Fruit fly (Drosophila melanogaster): Measurements from ENCODE around the gene MnM.

MnM gene

DNA sequence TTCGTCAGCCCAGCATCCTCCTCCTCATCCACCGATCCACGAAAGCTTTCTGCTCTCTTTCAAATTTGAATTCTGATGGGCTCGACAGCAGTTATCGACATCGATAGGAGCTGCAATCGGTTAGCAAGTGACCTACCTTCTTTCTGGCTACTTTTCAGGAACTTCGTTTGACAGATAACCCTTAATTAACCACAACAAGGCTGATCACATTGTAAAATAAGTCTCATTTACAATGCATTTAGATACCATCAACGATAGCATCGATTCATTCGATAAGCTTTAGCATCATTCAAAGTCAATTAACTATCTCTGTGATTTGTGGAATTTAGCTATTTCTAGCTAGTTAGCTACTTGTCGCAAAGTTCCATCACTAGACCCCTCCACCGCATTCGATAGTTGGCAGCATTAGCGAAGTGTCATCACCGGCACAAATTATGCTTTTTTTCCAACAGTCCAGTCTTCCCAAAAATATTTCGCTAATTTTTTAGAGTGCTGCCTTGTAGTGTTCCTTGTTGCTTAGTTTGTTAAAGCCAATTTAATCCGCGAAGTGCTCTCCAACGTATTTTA lies at the start of gene MnM, which contains the start of gene Girdin:
TSS of gene MnM (minus strand) at position 51 of the 567 bp plus-strand sequence.
TSS of gene Girdin (plus strand) at position 401 of the 567 bp plus-strand sequence.
- TF ChIP-seq fd96Ca (GFP tag; IDR thresholded peaks at IDR 0.05) = 0 out of 3 replicates have a peak, but pooled peaks have one; percentile 53
- TF ChIP-seq CG17806 (tag; optimal IDR thresholded peaks at IDR 0.05) = no peak
- peak; percentile 7 for TF ChIP-seq EcR (GFP tag; optimal IDR thresholded peaks at IDR 0.05)
- TF ChIP-seq CG10348 (GFP tag; IDR thresholded peaks at IDR 0.05) = peak; percentile 16; the same call in 1 of the 2 replicates
- TF ChIP-seq CG32121 (GFP tag; IDR thresholded peaks at IDR 0.05) = peak; percentile 35; the same call in 1 of the 2 replicates
- no peak for TF ChIP-seq Snoo (tag; optimal IDR thresholded peaks at IDR 0.05)

- TF ChIP-seq D1 (tag; optimal IDR thresholded peaks at IDR 0.05) (no peak), CG15710 (tag; optimal IDR thresholded peaks at IDR 0.05) (no peak), CG12605 (GFP tag; IDR thresholded peaks at IDR 0.05) (no peak), CG32121 (GFP tag; IDR thresholded peaks at IDR 0.05) (0 out of 2 replicates have a peak, but pooled peaks have one; percentile 0), Ets98B (GFP tag; IDR thresholded peaks at IDR 0.05) (peak; percentile 4; the same call in 1 of the 2 replicates), CG17806 (tag; optimal IDR thresholded peaks at IDR 0.05) (no peak), gl (tag; optimal IDR thresholded peaks at IDR 0.05) (no peak), CG9948 (tag; optimal IDR thresholded peaks at IDR 0.05) (no peak), rn (GFP tag; IDR thresholded peaks at IDR 0.05) (no peak), Snoo (tag; optimal IDR thresholded peaks at IDR 0.05) (no peak), Pif1A (GFP tag; optimal IDR thresholded peaks at IDR 0.05) (no peak)
Observed at dm6 chr3L:3226458-3226783, 48.0 kb upstream of the MnM start.

dm6 chr3L:3225769-3226457 lies 47.5 kb upstream of the MnM start:
- peak; percentile 42 for TF ChIP-seq CG15710 (tag; optimal IDR thresholded peaks at IDR 0.05)
- TF ChIP-seq rn (GFP tag; IDR thresholded peaks at IDR 0.05) = 0 out of 2 replicates have a peak, but pooled peaks have one; percentile 8
- no peak for TF ChIP-seq Pif1B (GFP tag; optimal IDR thresholded peaks at IDR 0.05)
- TF ChIP-seq CG8159 (tag; optimal IDR thresholded peaks at IDR 0.05) = no peak
- TF ChIP-seq CG17806 (tag; optimal IDR thresholded peaks at IDR 0.05) = peak; percentile 22
- TF ChIP-seq D1 (tag; optimal IDR thresholded peaks at IDR 0.05) = no peak
- TF ChIP-seq Pif1A (GFP tag; optimal IDR thresholded peaks at IDR 0.05) = no peak
- TF ChIP-seq EcR (GFP tag; optimal IDR thresholded peaks at IDR 0.05) = peak; percentile 53
- TF ChIP-seq CG34367 (tag; optimal IDR thresholded peaks at IDR 0.05) = peak; percentile 19
- peak; percentile 58 for TF ChIP-seq CG4496 (GFP tag; IDR thresholded peaks at IDR 0.05)
- no peak for TF ChIP-seq CG9948 (tag; optimal IDR thresholded peaks at IDR 0.05)
- TF ChIP-seq Snoo (tag; optimal IDR thresholded peaks at IDR 0.05) = no peak
- TF ChIP-seq CG12605 (GFP tag; IDR thresholded peaks at IDR 0.05) = peak; percentile 59
- TF ChIP-seq CG8301 (tag; optimal IDR thresholded peaks at IDR 0.05) = peak; percentile 16
- TF ChIP-seq gl (tag; optimal IDR thresholded peaks at IDR 0.05) = peak; percentile 62
- TF ChIP-seq CG32121 (GFP tag; IDR thresholded peaks at IDR 0.05) = peak; percentile 50; the same call in 1 of the 2 replicates
- peak; percentile 63 for TF ChIP-seq CG13204 (GFP tag; optimal IDR thresholded peaks at IDR 0.05)
- peak; percentile 52 for TF ChIP-seq CG14655 (GFP tag; optimal IDR thresholded peaks at IDR 0.05)
- peak; percentile 65 for TF ChIP-seq Ets98B (GFP tag; IDR thresholded peaks at IDR 0.05)
- peak; percentile 76; the same call in 2 of the 3 replicates for TF ChIP-seq fd96Ca (GFP tag; IDR thresholded peaks at IDR 0.05)
- no peak for TF ChIP-seq CG10348 (GFP tag; IDR thresholded peaks at IDR 0.05)

DNA sequence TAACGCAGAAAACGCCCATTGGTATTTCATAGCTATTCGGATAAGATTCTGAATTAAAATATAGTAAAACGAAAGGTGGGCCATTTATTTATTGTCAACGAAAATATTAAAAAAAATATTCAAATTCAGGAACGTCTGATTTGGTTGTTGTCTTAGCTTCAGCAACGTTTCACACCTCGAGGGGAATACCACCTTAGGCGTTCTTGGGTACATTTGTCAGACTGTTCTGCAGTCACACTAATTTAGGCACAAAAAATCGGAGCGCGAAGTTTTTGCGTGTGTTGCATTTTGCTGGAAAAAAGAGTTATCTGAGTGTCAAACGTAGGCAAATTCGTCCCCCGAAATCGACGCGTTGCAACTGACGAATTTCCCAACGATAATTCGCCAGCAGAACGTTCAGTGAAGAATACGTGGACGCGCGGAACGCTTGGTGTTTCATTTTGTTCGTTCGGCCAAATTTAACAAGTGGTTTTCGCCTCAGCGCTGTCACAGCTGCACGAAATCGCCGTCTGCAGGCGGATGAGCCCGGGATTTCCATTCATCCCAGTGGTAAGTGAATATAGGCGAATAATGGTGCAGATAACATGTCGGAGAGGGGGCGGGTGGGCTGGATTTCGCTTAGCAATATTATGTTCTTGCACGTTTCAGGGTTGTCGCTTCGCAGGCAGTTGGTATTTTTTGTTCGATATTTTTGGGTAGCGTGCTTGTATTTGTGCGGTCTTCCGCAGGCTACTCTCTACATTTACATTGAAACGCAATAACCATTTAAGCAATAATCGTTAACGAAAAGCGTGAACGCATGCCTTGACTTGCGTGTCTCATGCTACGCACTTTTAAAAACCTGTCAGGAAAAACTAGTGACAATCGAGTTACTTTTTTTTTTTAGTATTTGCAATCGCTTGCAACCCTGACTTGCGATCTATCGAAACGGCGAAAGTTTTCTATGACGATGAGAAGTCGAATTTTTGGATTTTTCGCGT lies 46.6 kb upstream of the MnM start, which contains the start of gene Larp4B:
TSS of gene Larp4B (plus strand) at position 99 of the 980 bp plus-strand sequence.
- TF ChIP-seq CG8301 (tag; optimal IDR thresholded peaks at IDR 0.05) (no peak), CG10348 (GFP tag; IDR thresholded peaks at IDR 0.05) (no peak), fd96Ca (GFP tag; IDR thresholded peaks at IDR 0.05) (no peak; the same call in 2 of the 3 replicates), CG32121 (GFP tag; IDR thresholded peaks at IDR 0.05) (no peak), D1 (tag; optimal IDR thresholded peaks at IDR 0.05) (no peak), CG9948 (tag; optimal IDR thresholded peaks at IDR 0.05) (no peak), CG17806 (tag; optimal IDR thresholded peaks at IDR 0.05) (no peak), Snoo (tag; optimal IDR thresholded peaks at IDR 0.05) (no peak), Pif1B (GFP tag; optimal IDR thresholded peaks at IDR 0.05) (no peak), Ets98B (GFP tag; IDR thresholded peaks at IDR 0.05) (no peak), CG15710 (tag; optimal IDR thresholded peaks at IDR 0.05) (no peak), EcR (GFP tag; optimal IDR thresholded peaks at IDR 0.05) (no peak)

DNA sequence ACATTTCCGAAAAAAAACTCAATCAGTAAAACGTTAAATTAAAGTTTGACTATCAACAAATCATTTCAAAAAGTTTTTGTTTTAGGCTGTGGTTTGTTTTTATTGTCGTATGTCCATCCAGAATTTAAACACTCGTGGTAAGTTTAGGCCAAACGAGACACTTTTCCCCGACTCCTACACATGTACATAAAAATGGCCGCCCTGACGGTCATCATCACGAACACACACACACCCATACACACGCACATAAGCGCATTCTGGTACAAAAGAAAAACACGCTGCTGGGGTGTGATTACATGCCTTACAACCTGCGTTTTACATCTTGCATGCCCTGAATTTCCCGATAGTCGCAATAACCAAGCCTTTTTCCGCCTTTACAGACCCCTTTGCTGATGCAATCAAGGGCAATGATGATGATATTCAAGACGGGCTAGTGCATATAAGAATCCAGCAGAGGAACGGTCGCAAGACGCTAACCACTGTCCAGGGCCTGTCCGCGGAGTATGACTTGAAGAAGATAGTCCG lies 45.1 kb upstream of the MnM start:
- TF ChIP-seq EcR (GFP tag; optimal IDR thresholded peaks at IDR 0.05) (peak; percentile 39), CG8159 (tag; optimal IDR thresholded peaks at IDR 0.05) (no peak), fd96Ca (GFP tag; IDR thresholded peaks at IDR 0.05) (no peak)
